Fruit fly (Drosophila melanogaster) whole organism, embryonic: ENCODE data around the gene Trs20.

ENCODE experiments used
- Abd-B ChIP-seq: fragments of 200-800 bp; sonication (Bioruptor generic); optimal IDR thresholded peaks from 2 replicates; lab custom pipeline; 2018; ENCODE audit warnings: missing biosample characterization, mild to moderate bottlenecking, missing genetic modification characterization, moderate library complexity
- CG13123 ChIP-seq: fragments of 200-800 bp; sonication (Bioruptor generic); optimal IDR thresholded peaks from 2 replicates; lab custom pipeline; 2016; ENCODE audit warnings: missing biosample characterization, missing genetic modification characterization
- CG13775 ChIP-seq: fragments of 200-800 bp; sonication (Bioruptor generic); optimal IDR thresholded peaks from 3 replicates; lab custom pipeline; 2017; ENCODE audit warnings: missing biosample characterization, mild to moderate bottlenecking, missing genetic modification characterization
- CG14441 ChIP-seq: fragments of 200-800 bp; sonication (Bioruptor generic); IDR thresholded peaks from 2 replicates; pipeline ENCODE4 v1.3.6; 2022; ENCODE audit warnings: missing biosample characterization, missing genetic modification characterization
- CG1603 ChIP-seq: fragments of 200-800 bp; sonication (Bioruptor generic); optimal IDR thresholded peaks from 2 replicates; lab custom pipeline; 2019; ENCODE audit warnings: missing biosample characterization, mild to moderate bottlenecking, missing genetic modification characterization, moderate library complexity
- CG17186 ChIP-seq: fragments of 200-800 bp; sonication (Bioruptor generic); optimal IDR thresholded peaks from 3 replicates; lab custom pipeline; 2017; ENCODE audit warnings: missing biosample characterization, missing genetic modification reagents, missing genetic modification characterization
- CG17385 ChIP-seq: fragments of 200-800 bp; sonication (Bioruptor generic); optimal IDR thresholded peaks from 3 replicates; lab custom pipeline; 2018; ENCODE audit warnings: missing biosample characterization, mild to moderate bottlenecking, missing genetic modification characterization
- CG31224 ChIP-seq: fragments of 200-800 bp; sonication (Bioruptor generic); IDR thresholded peaks from 2 replicates; pipeline ENCODE4 v1.3.6; 2022; ENCODE audit warnings: missing biosample characterization, missing genetic modification characterization
- CG33213 ChIP-seq: fragments of 200-800 bp; sonication (Bioruptor generic); optimal IDR thresholded peaks from 3 replicates; lab custom pipeline; 2016; ENCODE audit warnings: missing biosample characterization, missing genetic modification characterization
- CG34224 ChIP-seq: fragments of 200-800 bp; sonication (Bioruptor generic); IDR thresholded peaks from 3 replicates; pipeline ENCODE4 v1.3.6; 2022; ENCODE audit warnings: missing biosample characterization, missing genetic modification characterization; ENCODE audit not compliant: partially characterized antibody
- CG34422 ChIP-seq: fragments of 200-800 bp; sonication (Bioruptor generic); IDR thresholded peaks from 3 replicates; pipeline ENCODE4 v1.3.6; 2022; ENCODE audit warnings: missing biosample characterization, missing genetic modification characterization
- CG3995 ChIP-seq: fragments of 200-800 bp; sonication (Bioruptor generic); optimal IDR thresholded peaks from 3 replicates; lab custom pipeline; 2016; ENCODE audit warnings: missing biosample characterization, missing genetic modification characterization
- CG4617 ChIP-seq: fragments of 200-800 bp; sonication (Bioruptor generic); optimal IDR thresholded peaks from 3 replicates; lab custom pipeline; 2016; ENCODE audit warnings: missing biosample characterization, missing genetic modification characterization, borderline replicate concordance
- CG5180 ChIP-seq: fragments of 200-800 bp; sonication (Bioruptor generic); optimal IDR thresholded peaks from 3 replicates; lab custom pipeline; 2017; ENCODE audit warnings: missing biosample characterization, missing genetic modification characterization, mild to moderate bottlenecking, moderate library complexity, missing genetic modification reagents
- CG6175 ChIP-seq: fragments of 200-800 bp; sonication (Bioruptor generic); IDR thresholded peaks from 3 replicates; pipeline ENCODE4 v1.3.6; 2022; ENCODE audit warnings: missing biosample characterization, missing genetic modification characterization
- CG8290 ChIP-seq, 3 experiments: fragments of 200-800 bp; sonication (Bioruptor generic); optimal IDR thresholded peaks; 2 replicates each; lab custom pipeline; 2016 to 2019; ENCODE audit warnings: missing biosample characterization in 3 of 3, missing genetic modification characterization in 3 of 3, mild to moderate bottlenecking in 2 of 3, moderate library complexity in 1 of 3
- Dll ChIP-seq: fragments of 200-800 bp; sonication (Bioruptor generic); IDR thresholded peaks from 4 replicates; pipeline ENCODE4 v1.3.6; 2022; ENCODE audit warnings: missing biosample characterization, missing genetic modification characterization; ENCODE audit not compliant: partially characterized antibody
- Dp ChIP-seq: fragments of 200-800 bp; sonication (Bioruptor generic); optimal IDR thresholded peaks from 2 replicates; lab custom pipeline; 2018; ENCODE audit warnings: missing biosample characterization, mild to moderate bottlenecking, missing genetic modification characterization, moderate library complexity
- Drgx ChIP-seq: fragments of 200-800 bp; sonication (Bioruptor generic); IDR thresholded peaks from 2 replicates; pipeline ENCODE4 v1.3.6; 2022; ENCODE audit warnings: missing biosample characterization, missing genetic modification characterization
- Ets65A ChIP-seq: fragments of 200-800 bp; sonication (Bioruptor generic); peaks from one replicate; lab custom pipeline; 2016; ENCODE audit warnings: missing biosample characterization, missing genetic modification characterization
- H15 ChIP-seq: fragments of 200-800 bp; sonication (Bioruptor generic); IDR thresholded peaks from 3 replicates; pipeline ENCODE4 v1.3.6; 2022; ENCODE audit warnings: missing biosample characterization, missing genetic modification characterization
- H2.0 ChIP-seq: fragments of 200-800 bp; sonication (Bioruptor generic); IDR thresholded peaks from 2 replicates; pipeline ENCODE4 v1.3.6; 2022; ENCODE audit warnings: missing biosample characterization, missing genetic modification characterization
- HmgZ ChIP-seq: fragments of 200-800 bp; sonication (Bioruptor generic); optimal IDR thresholded peaks from 2 replicates; lab custom pipeline; 2018; ENCODE audit warnings: missing biosample characterization, mild to moderate bottlenecking, missing genetic modification characterization
- Hmx ChIP-seq: fragments of 200-800 bp; sonication (Bioruptor generic); optimal IDR thresholded peaks from 2 replicates; lab custom pipeline; 2016; ENCODE audit warnings: missing biosample characterization, missing genetic modification characterization
- Hr78 ChIP-seq, 2 experiments: fragments of 200-800 bp in 1 of 2; fragments of >200 bp in 1 of 2; sonication (Bioruptor generic) in 1 of 2; optimal IDR thresholded peaks; 2 replicates each; lab custom pipeline; 2017 to 2019; ENCODE audit warnings: missing biosample characterization in 2 of 2, missing genetic modification characterization in 2 of 2, mild to moderate bottlenecking in 1 of 2, moderate library complexity in 1 of 2
- MBD-R2 ChIP-seq: fragments of 200-800 bp; sonication (Bioruptor generic); IDR thresholded peaks from 2 replicates; pipeline ENCODE4 v1.3.6; 2022; ENCODE audit warnings: missing biosample characterization, missing genetic modification characterization
- MESR4 ChIP-seq: fragments of 200-800 bp; sonication (Bioruptor generic); optimal IDR thresholded peaks from 2 replicates; lab custom pipeline; 2018; ENCODE audit warnings: missing biosample characterization, mild to moderate bottlenecking, missing genetic modification characterization, moderate library complexity
- Med ChIP-seq: fragments of 200-800 bp; sonication (Bioruptor generic); peaks from one replicate; lab custom pipeline; 2016; ENCODE audit warnings: missing biosample characterization, missing genetic modification characterization, mild to moderate bottlenecking, inconsistent platforms, moderate library complexity
- Rx ChIP-seq: fragments of 200-800 bp; sonication (Bioruptor generic); IDR thresholded peaks from 2 replicates; pipeline ENCODE4 v1.3.6; 2022; ENCODE audit warnings: missing biosample characterization, missing genetic modification characterization
- cas ChIP-seq: fragments of 200-800 bp; sonication (Bioruptor generic); IDR thresholded peaks from 2 replicates; pipeline ENCODE4 v1.3.6; 2022; ENCODE audit warnings: missing biosample characterization, missing genetic modification characterization
- caup ChIP-seq: fragments of 200-800 bp; sonication (Bioruptor generic); optimal IDR thresholded peaks from 3 replicates; lab custom pipeline; 2017; ENCODE audit warnings: missing biosample characterization, mild to moderate bottlenecking, missing genetic modification characterization, moderate library complexity; ENCODE audit not compliant: severe bottlenecking
- cg ChIP-seq: fragments of 200-800 bp; sonication (Bioruptor generic); optimal IDR thresholded peaks from 3 replicates; lab custom pipeline; 2019; ENCODE audit warnings: missing biosample characterization, mild to moderate bottlenecking, missing genetic modification characterization, moderate library complexity
- chinmo ChIP-seq: fragments of 200-800 bp; sonication (Bioruptor generic); IDR thresholded peaks from 4 replicates; pipeline ENCODE4 v1.3.6; 2022; ENCODE audit warnings: missing biosample characterization, missing genetic modification characterization; ENCODE audit not compliant: partially characterized antibody
- dati ChIP-seq: fragments of 200-800 bp; sonication (Bioruptor generic); IDR thresholded peaks from 2 replicates; pipeline ENCODE4 v1.3.6; 2022; ENCODE audit warnings: missing biosample characterization, missing genetic modification characterization
- exex ChIP-seq: fragments of 200-800 bp; sonication (Bioruptor generic); optimal IDR thresholded peaks from 4 replicates; lab custom pipeline; 2018; ENCODE audit warnings: missing biosample characterization, mild to moderate bottlenecking, missing genetic modification characterization, moderate library complexity
- grn ChIP-seq: fragments of 200-800 bp; sonication (Bioruptor generic); optimal IDR thresholded peaks from 3 replicates; lab custom pipeline; 2017; ENCODE audit warnings: missing biosample characterization, missing genetic modification characterization
- hb ChIP-seq: fragments of 200-800 bp; sonication (Bioruptor generic); IDR thresholded peaks from 3 replicates; pipeline ENCODE4 v1.3.6; 2022; ENCODE audit warnings: missing biosample characterization, missing genetic modification characterization; ENCODE audit not compliant: partially characterized antibody
- lab ChIP-seq: fragments of 200-800 bp; sonication (Bioruptor generic); optimal IDR thresholded peaks from 3 replicates; lab custom pipeline; 2017; ENCODE audit warnings: missing biosample characterization, missing genetic modification characterization, mild to moderate bottlenecking, moderate library complexity, missing genetic modification reagents
- nom ChIP-seq: fragments of 200-800 bp; sonication (Bioruptor generic); optimal IDR thresholded peaks from 2 replicates; lab custom pipeline; 2017; ENCODE audit warnings: missing biosample characterization, missing genetic modification characterization, mild to moderate bottlenecking, moderate library complexity, missing genetic modification reagents
- sd ChIP-seq: fragments of 200-800 bp; sonication (Bioruptor generic); optimal IDR thresholded peaks from 3 replicates; lab custom pipeline; 2018; ENCODE audit warnings: missing biosample characterization, mild to moderate bottlenecking, missing genetic modification characterization, moderate library complexity
- slou ChIP-seq: fragments of 200-800 bp; sonication (Bioruptor generic); optimal IDR thresholded peaks from 3 replicates; lab custom pipeline; 2016; ENCODE audit warnings: missing biosample characterization, missing genetic modification characterization
- ssp ChIP-seq: fragments of 200-800 bp; sonication (Bioruptor generic); IDR thresholded peaks from 2 replicates; pipeline ENCODE4 v1.3.6; 2022; ENCODE audit warnings: missing biosample characterization, missing genetic modification characterization
- stc ChIP-seq: fragments of 200-800 bp; sonication (Bioruptor generic); IDR thresholded peaks from 2 replicates; pipeline ENCODE4 v1.3.6; 2022; ENCODE audit warnings: missing biosample characterization, missing genetic modification characterization
- sug ChIP-seq: fragments of 200-800 bp; optimal IDR thresholded peaks from 2 replicates; lab custom pipeline; 2019; ENCODE audit warnings: missing biosample characterization, mild to moderate bottlenecking, missing genetic modification characterization, moderate library complexity
- zfh1 ChIP-seq: fragments of 200-800 bp; sonication (Bioruptor generic); IDR thresholded peaks from 3 replicates; pipeline ENCODE4 v1.3.6; 2022; ENCODE audit warnings: missing biosample characterization, missing genetic modification characterization

Trs20 gene

dm6 chr3L:16136819-16137553 is 5.6 kb upstream of the Trs20 start:
- TF ChIP-seq hb (GFP tag; lab: Robert Waterston, UW) (no peak), sd (tag; lab: Kevin White, UChicago) (peak; percentile 69), CG33213 (GFP tag; lab: Kevin White, UChicago) (no peak), grn (peak; percentile 33), ssp (no peak), Ets65A (GFP tag; lab: Kevin White, UChicago) (peak; percentile 88), chinmo (GFP tag; lab: Robert Waterston, UW) (0 out of 4 replicates have a peak, but pooled peaks have one; percentile 48), sug (tag; lab: Kevin White, UChicago) (peak; percentile 74), CG6175 (GFP tag; lab: Robert Waterston, UW) (no peak), lab (GFP tag; lab: Kevin White, UChicago) (peak; percentile 23), CG13123 (GFP tag; lab: Kevin White, UChicago) (no peak), CG14441 (0 out of 2 replicates have a peak, but pooled peaks have one; percentile 9), CG3995 (peak; percentile 9), caup (GFP tag; lab: Kevin White, UChicago) (peak; percentile 31), exex (peak; percentile 85), CG5180 (GFP tag; lab: Kevin White, UChicago) (no peak), Med (GFP tag; lab: Kevin White, UChicago) (peak; percentile 77), Hr78 (GFP tag; optimal IDR thresholded peaks at IDR 0.05; lab: Kevin White, UChicago) (peak in 1 of 2 experiments; percentile 6)

dm6 chr3L:16132067-16132418 is 611 bp upstream of the Trs20 start:
- TF ChIP-seq H15 (GFP tag; lab: Robert Waterston, UW) (0 out of 3 replicates have a peak, but pooled peaks have one; percentile 31), CG34422 (GFP tag; lab: Robert Waterston, UW) (peak; percentile 3; the same call in 1 of the 3 replicates), cas (no peak), HmgZ (tag; lab: Kevin White, UChicago) (no peak), zfh1 (GFP tag; lab: Robert Waterston, UW) (0 out of 3 replicates have a peak, but pooled peaks have one; percentile 8), slou (no peak), dati (GFP tag; lab: Robert Waterston, UW) (0 out of 2 replicates have a peak, but pooled peaks have one; percentile 5), CG17186 (GFP tag; lab: Kevin White, UChicago) (peak; percentile 46), MESR4 (GFP tag; lab: Kevin White, UChicago) (peak; percentile 60), Rx (GFP tag; lab: Robert Waterston, UW) (0 out of 2 replicates have a peak, but pooled peaks have one; percentile 3), CG34224 (GFP tag; lab: Robert Waterston, UW) (peak; percentile 25; the same call in 1 of the 3 replicates), CG4617 (GFP tag; lab: Kevin White, UChicago) (peak; percentile 44), MBD-R2 (peak; percentile 9), CG31224 (GFP tag; lab: Robert Waterston, UW) (no peak), CG8290 (GFP tag; optimal IDR thresholded peaks at IDR 0.05; lab: Kevin White, UChicago) (no peak), CG8290 (tag; optimal IDR thresholded peaks at IDR 0.05; lab: Kevin White, UChicago) (no peak), Dll (0 out of 4 replicates have a peak, but pooled peaks have one; percentile 8), Dp (GFP tag; lab: Kevin White, UChicago) (no peak), Hmx (no peak), nom (GFP tag; lab: Kevin White, UChicago) (peak; percentile 9), Abd-B (GFP tag; lab: Kevin White, UChicago) (no peak), stc (0 out of 2 replicates have a peak, but pooled peaks have one; percentile 1), CG1603 (tag; lab: Kevin White, UChicago) (peak; percentile 44), Drgx (GFP tag; lab: Robert Waterston, UW) (0 out of 2 replicates have a peak, but pooled peaks have one; percentile 29), H2.0 (GFP tag; lab: Robert Waterston, UW) (0 out of 2 replicates have a peak, but pooled peaks have one; percentile 3), cg (peak; percentile 57), CG17385 (GFP tag; lab: Kevin White, UChicago) (no peak), CG13775 (GFP tag; lab: Kevin White, UChicago) (no peak)
